Fruit fly (Drosophila melanogaster) whole organism, embryonic: ENCODE data around the gene CG10862.

Experiments used
- Bdp1 ChIP-seq: fragments of 200-800 bp; sonication (Bioruptor generic); optimal IDR thresholded peaks from 3 replicates; lab custom pipeline; 2016; ENCODE audit warnings: missing biosample characterization, missing genetic modification characterization
- CG11247 ChIP-seq: fragments of 200-800 bp; sonication (Bioruptor generic); IDR thresholded peaks from 2 replicates; pipeline ENCODE4 v1.3.6; 2022; ENCODE audit warnings: missing biosample characterization, missing genetic modification characterization
- CG11504 ChIP-seq: fragments of 200-800 bp; sonication (Bioruptor generic); optimal IDR thresholded peaks from 3 replicates; lab custom pipeline; 2019; ENCODE audit warnings: missing biosample characterization, mild to moderate bottlenecking, missing genetic modification characterization, moderate library complexity
- CG12391 ChIP-seq: fragments of 200-800 bp; sonication (Bioruptor generic); optimal IDR thresholded peaks from 3 replicates; lab custom pipeline; 2018; ENCODE audit warnings: missing biosample characterization, mild to moderate bottlenecking, missing genetic modification characterization, moderate library complexity
- CG12659 ChIP-seq: fragments of 200-800 bp; sonication (Bioruptor generic); optimal IDR thresholded peaks from 3 replicates; lab custom pipeline; 2017; ENCODE audit warnings: mild to moderate bottlenecking, missing biosample characterization, missing genetic modification reagents, missing genetic modification characterization
- CG13775 ChIP-seq: fragments of 200-800 bp; sonication (Bioruptor generic); optimal IDR thresholded peaks from 3 replicates; lab custom pipeline; 2017; ENCODE audit warnings: missing biosample characterization, mild to moderate bottlenecking, missing genetic modification characterization
- CG15479 ChIP-seq: fragments of 200-800 bp; sonication (Bioruptor generic); optimal IDR thresholded peaks from 3 replicates; lab custom pipeline; 2019; ENCODE audit warnings: missing biosample characterization, mild to moderate bottlenecking, missing genetic modification characterization, moderate library complexity
- CG1603 ChIP-seq: fragments of 200-800 bp; sonication (Bioruptor generic); optimal IDR thresholded peaks from 2 replicates; lab custom pipeline; 2019; ENCODE audit warnings: missing biosample characterization, mild to moderate bottlenecking, missing genetic modification characterization, moderate library complexity
- CG17612 ChIP-seq: fragments of 200-800 bp; sonication (Bioruptor generic); IDR thresholded peaks from 2 replicates; pipeline ENCODE4 v1.3.6; 2022; ENCODE audit warnings: missing biosample characterization, missing genetic modification characterization
- CG17912 ChIP-seq: fragments of 200-800 bp; sonication (Bioruptor generic); optimal IDR thresholded peaks from 2 replicates; lab custom pipeline; 2018; ENCODE audit warnings: missing biosample characterization, mild to moderate bottlenecking, missing genetic modification characterization
- CG2129 ChIP-seq: fragments of 200-800 bp; sonication (Bioruptor generic); IDR thresholded peaks from 2 replicates; pipeline ENCODE4 v1.3.6; 2022; ENCODE audit warnings: missing biosample characterization, missing genetic modification characterization; ENCODE audit not compliant: partially characterized antibody
- CG34224 ChIP-seq: fragments of 200-800 bp; sonication (Bioruptor generic); IDR thresholded peaks from 3 replicates; pipeline ENCODE4 v1.3.6; 2022; ENCODE audit warnings: missing biosample characterization, missing genetic modification characterization; ENCODE audit not compliant: partially characterized antibody
- CG4282 ChIP-seq: fragments of 200-800 bp; sonication (Bioruptor generic); optimal IDR thresholded peaks from 2 replicates; lab custom pipeline; 2016; ENCODE audit warnings: missing biosample characterization, missing genetic modification characterization
- CG4404 ChIP-seq: fragments of 200-800 bp; sonication (Bioruptor generic); IDR thresholded peaks from 2 replicates; pipeline ENCODE4 v1.3.6; 2022; ENCODE audit warnings: missing biosample characterization, missing genetic modification characterization
- CG7357 ChIP-seq: fragments of 200-800 bp; sonication (Bioruptor generic); IDR thresholded peaks from 3 replicates; pipeline ENCODE4 v1.3.6; 2022; ENCODE audit warnings: missing biosample characterization, missing genetic modification characterization
- CG9215 ChIP-seq: fragments of 200-800 bp; sonication (Bioruptor generic); IDR thresholded peaks from 2 replicates; pipeline ENCODE4 v1.3.6; 2022; ENCODE audit warnings: missing biosample characterization, missing genetic modification characterization
- CTCF ChIP-seq: fragments of 200-800 bp; sonication (Bioruptor generic); optimal IDR thresholded peaks from 2 replicates; lab custom pipeline; 2017; ENCODE audit warnings: missing biosample characterization, mild to moderate bottlenecking, missing genetic modification characterization, moderate library complexity
- Dfd ChIP-seq, 2 experiments: fragments of >200 bp; optimal IDR thresholded peaks; 2 replicates each; lab custom pipeline; 2017; ENCODE audit warnings: missing biosample characterization in 2 of 2, missing genetic modification characterization in 2 of 2
- Drgx ChIP-seq: fragments of 200-800 bp; sonication (Bioruptor generic); IDR thresholded peaks from 2 replicates; pipeline ENCODE4 v1.3.6; 2022; ENCODE audit warnings: missing biosample characterization, missing genetic modification characterization
- E2f2 ChIP-seq: fragments of 200-800 bp; sonication (Bioruptor generic); IDR thresholded peaks from 2 replicates; pipeline ENCODE4 v1.3.6; 2022; ENCODE audit warnings: missing biosample characterization, missing genetic modification characterization
- ERR ChIP-seq: fragments of 200-800 bp; sonication (Bioruptor generic); optimal IDR thresholded peaks from 2 replicates; lab custom pipeline; 2016; ENCODE audit warnings: missing biosample characterization, missing genetic modification characterization
- Ets65A ChIP-seq: fragments of 200-800 bp; sonication (Bioruptor generic); peaks from one replicate; lab custom pipeline; 2016; ENCODE audit warnings: missing biosample characterization, missing genetic modification characterization
- MTF-1 ChIP-seq: fragments of 200-800 bp; sonication (Bioruptor generic); optimal IDR thresholded peaks from 2 replicates; lab custom pipeline; 2018; ENCODE audit warnings: missing biosample characterization, mild to moderate bottlenecking, missing genetic modification characterization, borderline replicate concordance
- Poxn ChIP-seq: fragments of 200-800 bp; sonication (Bioruptor generic); IDR thresholded peaks from 2 replicates; pipeline ENCODE4 v1.3.6; 2022; ENCODE audit warnings: missing biosample characterization, missing genetic modification characterization
- Ravus ChIP-seq: fragments of 200-800 bp; sonication (Bioruptor generic); IDR thresholded peaks from 2 replicates; pipeline ENCODE4 v1.3.6; 2022; ENCODE audit warnings: missing biosample characterization, missing genetic modification characterization
- Spps ChIP-seq: fragments of 200-800 bp; sonication (Bioruptor generic); optimal IDR thresholded peaks from 2 replicates; lab custom pipeline; 2018; ENCODE audit warnings: missing biosample characterization, mild to moderate bottlenecking, missing genetic modification characterization
- Trl ChIP-seq, 3 experiments: fragments of >200 bp in 2 of 3; fragments of 200-800 bp in 1 of 3; sonication (Bioruptor generic) in 1 of 3; optimal IDR thresholded peaks; 2 replicates in 1 of 3; 3 replicates in 2 of 3; lab custom pipeline; 2016 to 2017; ENCODE audit warnings: missing biosample characterization in 1 of 3, missing genetic modification characterization in 1 of 3
- ap ChIP-seq: fragments of 200-800 bp; sonication (Bioruptor generic); IDR thresholded peaks from 2 replicates; pipeline ENCODE4 v1.3.6; 2022; ENCODE audit warnings: missing biosample characterization, missing genetic modification characterization
- bcd ChIP-seq: fragments of 200-800 bp; sonication (Bioruptor generic); optimal IDR thresholded peaks from 2 replicates; lab custom pipeline; 2017; ENCODE audit warnings: missing biosample characterization, mild to moderate bottlenecking, missing genetic modification characterization
- btn ChIP-seq: fragments of 200-800 bp; sonication (Bioruptor generic); optimal IDR thresholded peaks from 2 replicates; lab custom pipeline; 2016; ENCODE audit warnings: missing biosample characterization, missing genetic modification characterization
- caup ChIP-seq: fragments of 200-800 bp; sonication (Bioruptor generic); optimal IDR thresholded peaks from 3 replicates; lab custom pipeline; 2017; ENCODE audit warnings: missing biosample characterization, mild to moderate bottlenecking, missing genetic modification characterization, moderate library complexity; ENCODE audit not compliant: severe bottlenecking
- eyg ChIP-seq: fragments of 200-800 bp; sonication (Bioruptor generic); optimal IDR thresholded peaks from 3 replicates; lab custom pipeline; 2016; ENCODE audit warnings: missing biosample characterization, missing genetic modification characterization
- gcm ChIP-seq: fragments of 200-800 bp; sonication (Bioruptor generic); optimal IDR thresholded peaks from 2 replicates; lab custom pipeline; 2019; ENCODE audit warnings: missing biosample characterization, mild to moderate bottlenecking, missing genetic modification characterization, moderate library complexity
- lab ChIP-seq: fragments of 200-800 bp; sonication (Bioruptor generic); optimal IDR thresholded peaks from 3 replicates; lab custom pipeline; 2017; ENCODE audit warnings: missing biosample characterization, missing genetic modification characterization, mild to moderate bottlenecking, moderate library complexity, missing genetic modification reagents
- lbe ChIP-seq: fragments of 200-800 bp; sonication (Bioruptor generic); optimal IDR thresholded peaks from 2 replicates; lab custom pipeline; 2016; ENCODE audit warnings: missing biosample characterization, mild to moderate bottlenecking, missing genetic modification characterization
- mld ChIP-seq: fragments of 200-800 bp; sonication (Bioruptor generic); IDR thresholded peaks from 3 replicates; pipeline ENCODE4 v1.3.6; 2022; ENCODE audit warnings: missing biosample characterization, missing genetic modification characterization; ENCODE audit not compliant: partially characterized antibody
- nmo ChIP-seq: fragments of 200-800 bp; sonication (Bioruptor generic); optimal IDR thresholded peaks from 2 replicates; lab custom pipeline; 2018; ENCODE audit warnings: missing biosample characterization, mild to moderate bottlenecking, missing genetic modification characterization, moderate library complexity
- pho ChIP-seq: fragments of 200-800 bp; sonication (Bioruptor generic); optimal IDR thresholded peaks from 2 replicates; lab custom pipeline; 2016; ENCODE audit warnings: missing biosample characterization, missing genetic modification characterization
- pzg ChIP-seq: fragments of 200-800 bp; sonication (Bioruptor generic); optimal IDR thresholded peaks from 3 replicates; lab custom pipeline; 2018; ENCODE audit warnings: missing biosample characterization, mild to moderate bottlenecking, missing genetic modification characterization, moderate library complexity
- repo ChIP-seq: fragments of 200-800 bp; sonication (Bioruptor generic); optimal IDR thresholded peaks from 2 replicates; lab custom pipeline; 2016; ENCODE audit warnings: missing biosample characterization, missing genetic modification characterization
- sens ChIP-seq: fragments of 200-800 bp; sonication (Bioruptor generic); peaks from one replicate; lab custom pipeline; 2016; ENCODE audit warnings: missing biosample characterization, missing genetic modification characterization
- slou ChIP-seq: fragments of 200-800 bp; sonication (Bioruptor generic); optimal IDR thresholded peaks from 3 replicates; lab custom pipeline; 2016; ENCODE audit warnings: missing biosample characterization, missing genetic modification characterization
- so ChIP-seq: fragments of 200-800 bp; sonication (Bioruptor generic); IDR thresholded peaks from 3 replicates; pipeline ENCODE4 v1.3.6; 2022; ENCODE audit warnings: missing biosample characterization, missing genetic modification characterization
- stc ChIP-seq: fragments of 200-800 bp; sonication (Bioruptor generic); IDR thresholded peaks from 2 replicates; pipeline ENCODE4 v1.3.6; 2022; ENCODE audit warnings: missing biosample characterization, missing genetic modification characterization
- stwl ChIP-seq: fragments of 200-800 bp; sonication (Bioruptor generic); optimal IDR thresholded peaks from 3 replicates; lab custom pipeline; 2018; ENCODE audit warnings: missing biosample characterization, mild to moderate bottlenecking, missing genetic modification characterization, moderate library complexity
- toy ChIP-seq: fragments of 200-800 bp; sonication (Bioruptor generic); IDR thresholded peaks from 2 replicates; pipeline ENCODE4 v1.3.6; 2022; ENCODE audit warnings: missing biosample characterization, missing genetic modification characterization
- wor ChIP-seq: fragments of 200-800 bp; sonication (Bioruptor generic); IDR thresholded peaks from 2 replicates; pipeline ENCODE4 v1.3.6; 2022; ENCODE audit warnings: missing biosample characterization, missing genetic modification characterization
- zen2 ChIP-seq: fragments of 200-800 bp; sonication (Bioruptor generic); IDR thresholded peaks from 3 replicates; pipeline ENCODE4 v1.3.6; 2022; ENCODE audit warnings: missing biosample characterization, missing genetic modification characterization; ENCODE audit not compliant: partially characterized antibody

CG10862 gene

dm6 chr3L:3654671-3655070 is at the start of gene CG10862:
Gene CG10862, minus strand, starts transcription at chr3L:3654771.
- TF ChIP-seq MTF-1 (GFP tag; lab: Kevin White, UChicago) = no peak
- TF ChIP-seq CG34224 = no peak
- TF ChIP-seq bcd (GFP tag; lab: Kevin White, UChicago) = no peak
- TF ChIP-seq nmo (GFP tag; lab: Kevin White, UChicago) = no peak
- TF ChIP-seq CG4404 (GFP tag; lab: Robert Waterston, UW) = no peak
- TF ChIP-seq repo (GFP tag; lab: Kevin White, UChicago) = no peak
- no peak for TF ChIP-seq ERR (GFP tag; lab: Kevin White, UChicago)
- no peak for TF ChIP-seq Poxn (GFP tag; lab: Robert Waterston, UW)
- no peak for TF ChIP-seq gcm (GFP tag; lab: Kevin White, UChicago)
- TF ChIP-seq Trl (optimal IDR thresholded peaks at IDR 0.05; lab: Kevin White, UChicago) = no peak
- no peak for TF ChIP-seq Trl (GFP tag; optimal IDR thresholded peaks at IDR 0.05; lab: Kevin White, UChicago)
- no peak for TF ChIP-seq pzg (GFP tag; lab: Kevin White, UChicago)
- no peak for TF ChIP-seq wor (GFP tag; lab: Robert Waterston, UW)
- TF ChIP-seq CG1603 (tag; lab: Kevin White, UChicago) = no peak
- TF ChIP-seq Bdp1 (GFP tag; lab: Kevin White, UChicago) = no peak
- TF ChIP-seq ap (GFP tag; lab: Robert Waterston, UW) = no peak

dm6 chr3L:3702489-3702888 is 47.9 kb upstream of the CG10862 start:
- TF ChIP-seq CG9215 (GFP tag; lab: Robert Waterston, UW) (0 out of 2 replicates have a peak, but pooled peaks have one; percentile 8), CG11504 (tag; lab: Kevin White, UChicago) (peak; percentile 55), CG2129 (GFP tag; lab: Robert Waterston, UW) (no peak), stwl (tag; lab: Kevin White, UChicago) (peak; percentile 16), CG4282 (GFP tag; lab: Kevin White, UChicago) (no peak), sens (GFP tag; lab: Kevin White, UChicago) (peak; percentile 25), CTCF (GFP tag; lab: Kevin White, UChicago) (peak; percentile 67)
- TF ChIP-seq, all 482 proteins: peak for 5

dm6 chr3L:3702033-3702432 is 47.5 kb upstream of the CG10862 start:
- no peak for TF ChIP-seq Dfd (GFP tag; optimal IDR thresholded peaks at IDR 0.05; lab: Kevin White, UChicago)
- no peak for TF ChIP-seq stc (GFP tag; lab: Robert Waterston, UW)
- TF ChIP-seq lab = no peak
- TF ChIP-seq Ravus = no peak
- TF ChIP-seq CG12659 = no peak
- TF ChIP-seq pho = no peak
- TF ChIP-seq wor (GFP tag; lab: Robert Waterston, UW) = no peak
- TF ChIP-seq CG11247 (GFP tag; lab: Robert Waterston, UW) = no peak
- no peak for TF ChIP-seq CG17912 (GFP tag; lab: Kevin White, UChicago)
- TF ChIP-seq Ets65A (GFP tag; lab: Kevin White, UChicago) = peak; percentile 66
- no peak for TF ChIP-seq lbe (GFP tag; lab: Kevin White, UChicago)
- TF ChIP-seq E2f2 (GFP tag; lab: Robert Waterston, UW) = no peak
- peak; percentile 29; the same call in 1 of the 2 replicates for TF ChIP-seq Drgx (GFP tag; lab: Robert Waterston, UW)
- TF ChIP-seq, all 482 proteins: peak for 2

dm6 chr3L:3695379-3695778 is 40.8 kb upstream of the CG10862 start:
- TF ChIP-seq lab (no peak), CG12391 (no peak), so (no peak), btn (GFP tag; lab: Kevin White, UChicago) (no peak), caup (GFP tag; lab: Kevin White, UChicago) (no peak), zen2 (no peak), slou (GFP tag; lab: Kevin White, UChicago) (no peak), CG17612 (GFP tag; lab: Robert Waterston, UW) (no peak), CG15479 (GFP tag; lab: Kevin White, UChicago) (no peak), Spps (tag; lab: Kevin White, UChicago) (no peak), CG7357 (GFP tag; lab: Robert Waterston, UW) (no peak), eyg (GFP tag; lab: Kevin White, UChicago) (no peak), toy (GFP tag; lab: Robert Waterston, UW) (no peak), mld (GFP tag; lab: Robert Waterston, UW) (no peak), CG13775 (GFP tag; lab: Kevin White, UChicago) (no peak)
